Worm (Caenorhabditis elegans) whole organism, L1 larva: ENCODE results near the gene let-268.

Experiments used
- C16A3.4 ChIP-seq: fragments of 150-350 bp; optimal IDR thresholded peaks from 2 replicates; lab custom pipeline; 2014; ENCODE audit warnings: missing biosample characterization, missing genetic modification characterization
- C34B4.2 ChIP-seq: sonication (generic microtip); optimal IDR thresholded peaks from 2 replicates; lab custom pipeline; 2017; ENCODE audit warnings: mild to moderate bottlenecking, missing genetic modification characterization, missing compliant biosample characterization
- Y116A8C.19 ChIP-seq: sonication (generic microtip); optimal IDR thresholded peaks from 2 replicates; lab custom pipeline; 2016; ENCODE audit warnings: missing compliant biosample characterization, missing genetic modification characterization, borderline replicate concordance
- aha-1 ChIP-seq: fragments of 150-350 bp; optimal IDR thresholded peaks from 2 replicates; lab custom pipeline; 2014; ENCODE audit warnings: missing biosample characterization, missing genetic modification characterization
- aly-2 ChIP-seq: fragments of 150-350 bp; optimal IDR thresholded peaks from 2 replicates; lab custom pipeline; 2014; ENCODE audit warnings: missing biosample characterization, missing genetic modification characterization
- ceh-8 ChIP-seq: fragments of 200-800 bp; sonication (Bioruptor generic); optimal IDR thresholded peaks from 2 replicates; lab custom pipeline; 2018; ENCODE audit warnings: mild to moderate bottlenecking, missing genetic modification characterization, moderate library complexity, missing compliant biosample characterization
- ceh-82 ChIP-seq, 3 experiments: fragments of 150-350 bp in 1 of 3; sonication (generic microtip) in 2 of 3; optimal IDR thresholded peaks; 2 replicates each; lab custom pipeline; 2014 to 2017; ENCODE audit warnings: missing biosample characterization in 3 of 3, missing genetic modification characterization in 3 of 3
- dpl-1 ChIP-seq, 3 experiments: fragments of 150-350 bp in 2 of 3; sonication (generic microtip) in 1 of 3; optimal IDR thresholded peaks; 2 replicates each; lab custom pipeline; 2014 to 2017; ENCODE audit warnings: missing biosample characterization in 3 of 3, missing genetic modification characterization in 3 of 3, missing genetic modification reagents in 3 of 3
- efl-1 ChIP-seq, 4 experiments: fragments of 150-350 bp; optimal IDR thresholded peaks in 3 of 4; peaks in 1 of 4; 1 replicate in 1 of 4; 2 replicates in 3 of 4; lab custom pipeline; 2014; ENCODE audit warnings: missing biosample characterization in 2 of 4, missing genetic modification characterization in 2 of 4, missing genetic modification reagents in 2 of 4
- egl-27 ChIP-seq, 2 experiments: fragments of 150-350 bp in 1 of 2; sonication (generic microtip); optimal IDR thresholded peaks; 3 replicates each; lab custom pipeline; 2017 to 2018; ENCODE audit warnings: missing biosample characterization in 2 of 2, missing genetic modification characterization in 2 of 2, missing genetic modification reagents in 2 of 2
- elt-3 ChIP-seq, 6 experiments: fragments of 150-350 bp in 1 of 6; sonication (generic microtip); optimal IDR thresholded peaks; 2 replicates each; lab custom pipeline; 2017 to 2018; ENCODE audit warnings: missing biosample characterization in 6 of 6, missing genetic modification characterization in 6 of 6, inconsistent platforms in 1 of 6
- ets-5 ChIP-seq: fragments of 200-800 bp; sonication (Bioruptor generic); IDR thresholded peaks from 2 replicates; pipeline ENCODE4 v1.3.6; 2022; ENCODE audit warnings: missing genetic modification characterization, missing compliant biosample characterization
- fkh-10 ChIP-seq: sonication (generic microtip); optimal IDR thresholded peaks from 2 replicates; lab custom pipeline; 2017; ENCODE audit warnings: missing biosample characterization, missing genetic modification reagents, missing genetic modification characterization
- fkh-4 ChIP-seq: sonication (generic microtip); optimal IDR thresholded peaks from 2 replicates; lab custom pipeline; 2016; ENCODE audit warnings: missing compliant biosample characterization, missing genetic modification characterization, borderline replicate concordance
- fkh-8 ChIP-seq: sonication (generic microtip); optimal IDR thresholded peaks from 2 replicates; lab custom pipeline; 2016; ENCODE audit warnings: mild to moderate bottlenecking, missing genetic modification characterization, missing compliant biosample characterization
- fos-1 ChIP-seq: fragments of 150-350 bp; optimal IDR thresholded peaks from 2 replicates; lab custom pipeline; 2014; ENCODE audit warnings: missing biosample characterization, missing genetic modification characterization
- grh-1 ChIP-seq: fragments of 200-800 bp; sonication (Bioruptor generic); IDR thresholded peaks from 2 replicates; pipeline ENCODE4 v1.3.6; 2022; ENCODE audit warnings: missing genetic modification reagents, missing genetic modification characterization, missing compliant biosample characterization
- hlh-17 ChIP-seq: fragments of 200-800 bp; sonication (Bioruptor generic); optimal IDR thresholded peaks from 2 replicates; lab custom pipeline; 2018; ENCODE audit warnings: missing genetic modification characterization, mild to moderate bottlenecking, missing compliant biosample characterization, moderate library complexity, borderline replicate concordance
- hlh-4 ChIP-seq: sonication (generic microtip); optimal IDR thresholded peaks from 2 replicates; lab custom pipeline; 2016; ENCODE audit warnings: mild to moderate bottlenecking, missing genetic modification characterization, missing compliant biosample characterization
- hpl-2 ChIP-seq: fragments of 150-350 bp; optimal IDR thresholded peaks from 2 replicates; lab custom pipeline; 2014; ENCODE audit warnings: missing biosample characterization, missing genetic modification reagents, missing genetic modification characterization
- isw-1 ChIP-seq: fragments of 200-800 bp; sonication (Bioruptor generic); IDR thresholded peaks from 2 replicates; pipeline ENCODE4 v1.3.6; 2022; ENCODE audit warnings: missing genetic modification characterization, missing compliant biosample characterization
- jun-1 ChIP-seq: fragments of 150-350 bp; optimal IDR thresholded peaks from 2 replicates; lab custom pipeline; 2014; ENCODE audit warnings: missing biosample characterization, missing genetic modification reagents, missing genetic modification characterization
- lin-14 ChIP-seq: fragments of 200-800 bp; sonication (Bioruptor generic); optimal IDR thresholded peaks from 2 replicates; lab custom pipeline; 2018; ENCODE audit warnings: mild to moderate bottlenecking, missing genetic modification characterization, moderate library complexity, missing compliant biosample characterization
- lin-15B ChIP-seq: fragments of 150-350 bp; sonication (generic microtip); optimal IDR thresholded peaks from 3 replicates; lab custom pipeline; 2014; ENCODE audit warnings: missing biosample characterization, missing genetic modification characterization
- lin-35 ChIP-seq, 2 experiments: fragments of 150-350 bp; optimal IDR thresholded peaks; 2 replicates each; lab custom pipeline; 2014; ENCODE audit warnings: missing biosample characterization in 2 of 2, missing genetic modification characterization in 2 of 2, missing genetic modification reagents in 2 of 2
- lsy-2 ChIP-seq, 2 experiments: fragments of 150-350 bp; optimal IDR thresholded peaks; 2 replicates each; lab custom pipeline; 2014; ENCODE audit warnings: missing biosample characterization in 2 of 2, missing genetic modification characterization in 2 of 2
- mab-9 ChIP-seq: fragments of 200-800 bp; sonication (Bioruptor generic); IDR thresholded peaks from 2 replicates; pipeline ENCODE4 v1.3.6; 2022; ENCODE audit warnings: missing genetic modification reagents, missing genetic modification characterization, missing compliant biosample characterization
- mef-2 ChIP-seq: fragments of 150-350 bp; optimal IDR thresholded peaks from 2 replicates; lab custom pipeline; 2014; ENCODE audit warnings: missing biosample characterization, missing genetic modification characterization
- nhr-11 ChIP-seq: fragments of 150-350 bp; optimal IDR thresholded peaks from 2 replicates; lab custom pipeline; 2014; ENCODE audit warnings: missing biosample characterization, missing genetic modification characterization
- nhr-12 ChIP-seq: sonication (generic microtip); optimal IDR thresholded peaks from 2 replicates; lab custom pipeline; 2017; ENCODE audit warnings: missing biosample characterization, missing genetic modification characterization
- nhr-19 ChIP-seq: fragments of 200-800 bp; sonication (Bioruptor generic); conservative IDR thresholded peaks from 2 replicates; pipeline ENCODE4 v1.3.6; 2022; ENCODE audit warnings: missing genetic modification characterization, missing compliant biosample characterization
- nhr-237 ChIP-seq: fragments of 150-350 bp; optimal IDR thresholded peaks from 2 replicates; lab custom pipeline; 2014; ENCODE audit warnings: missing biosample characterization, missing genetic modification characterization
- nhr-28 ChIP-seq: fragments of 150-350 bp; optimal IDR thresholded peaks from 2 replicates; lab custom pipeline; 2014; ENCODE audit warnings: missing biosample characterization, missing genetic modification characterization
- nhr-47 ChIP-seq: sonication (generic microtip); optimal IDR thresholded peaks from 2 replicates; lab custom pipeline; 2016; ENCODE audit warnings: mild to moderate bottlenecking, missing genetic modification characterization, moderate library complexity, missing compliant biosample characterization
- nhr-76 ChIP-seq: sonication (generic microtip); optimal IDR thresholded peaks from 2 replicates; lab custom pipeline; 2017; ENCODE audit warnings: missing biosample characterization, missing genetic modification characterization
- nhr-77 ChIP-seq: fragments of 150-350 bp; optimal IDR thresholded peaks from 2 replicates; lab custom pipeline; 2014; ENCODE audit warnings: missing biosample characterization, missing genetic modification characterization
- nhr-84 ChIP-seq: sonication (generic microtip); optimal IDR thresholded peaks from 2 replicates; lab custom pipeline; 2017; ENCODE audit warnings: missing biosample characterization, missing genetic modification characterization
- nhr-90 ChIP-seq: sonication (generic microtip); optimal IDR thresholded peaks from 2 replicates; lab custom pipeline; 2016; ENCODE audit warnings: mild to moderate bottlenecking, missing genetic modification characterization, missing compliant biosample characterization; ENCODE audit not compliant: poor library complexity
- pag-3 ChIP-seq: sonication (generic microtip); optimal IDR thresholded peaks from 2 replicates; lab custom pipeline; 2017; ENCODE audit warnings: missing genetic modification characterization, mild to moderate bottlenecking, missing compliant biosample characterization, antibody characterized with exemption, borderline replicate concordance; ENCODE audit not compliant: insufficient read depth
- pax-3 ChIP-seq: fragments of 200-800 bp; sonication (Bioruptor generic); optimal IDR thresholded peaks from 2 replicates; lab custom pipeline; 2018; ENCODE audit warnings: mild to moderate bottlenecking, missing genetic modification characterization, moderate library complexity, missing compliant biosample characterization
- snu-23 ChIP-seq: sonication (generic microtip); optimal IDR thresholded peaks from 2 replicates; lab custom pipeline; 2016; ENCODE audit warnings: missing genetic modification characterization, missing compliant biosample characterization
- sptf-1 ChIP-seq: fragments of 150-350 bp; optimal IDR thresholded peaks from 2 replicates; lab custom pipeline; 2014; ENCODE audit warnings: missing biosample characterization, missing genetic modification characterization
- sup-37 ChIP-seq: fragments of 200-800 bp; sonication (Bioruptor generic); optimal IDR thresholded peaks from 2 replicates; lab custom pipeline; 2018; ENCODE audit warnings: mild to moderate bottlenecking, missing genetic modification characterization, missing compliant biosample characterization
- tbx-2 ChIP-seq: sonication (generic microtip); optimal IDR thresholded peaks from 2 replicates; lab custom pipeline; 2016; ENCODE audit warnings: missing genetic modification characterization, missing compliant biosample characterization
- tlp-1 ChIP-seq: fragments of 150-350 bp; optimal IDR thresholded peaks from 2 replicates; lab custom pipeline; 2014; ENCODE audit warnings: missing biosample characterization, missing genetic modification characterization
- unc-130 ChIP-seq: fragments of 150-350 bp; optimal IDR thresholded peaks from 2 replicates; lab custom pipeline; 2017; ENCODE audit warnings: missing biosample characterization, missing genetic modification characterization, inconsistent platforms
- unc-62 ChIP-seq: fragments of 150-350 bp; optimal IDR thresholded peaks from 2 replicates; lab custom pipeline; 2014; ENCODE audit warnings: missing biosample characterization, missing genetic modification reagents, missing genetic modification characterization
- unc-86 ChIP-seq: sonication (generic microtip); optimal IDR thresholded peaks from 2 replicates; lab custom pipeline; 2016; ENCODE audit warnings: missing genetic modification characterization, missing compliant biosample characterization
- unc-98 ChIP-seq: fragments of 200-800 bp; sonication (Bioruptor generic); IDR thresholded peaks from 2 replicates; pipeline ENCODE4 v1.3.6; 2022; ENCODE audit warnings: missing genetic modification characterization, missing compliant biosample characterization
- vab-15 ChIP-seq: sonication (generic microtip); optimal IDR thresholded peaks from 2 replicates; lab custom pipeline; 2017; ENCODE audit warnings: missing genotype, mild to moderate bottlenecking, missing genetic modification characterization, missing compliant biosample characterization
- xbp-1 ChIP-seq: sonication (generic microtip); optimal IDR thresholded peaks from 2 replicates; lab custom pipeline; 2016; ENCODE audit warnings: missing genetic modification characterization, missing compliant biosample characterization
- zip-4 ChIP-seq: fragments of 200-800 bp; sonication (Bioruptor generic); optimal IDR thresholded peaks from 2 replicates; lab custom pipeline; 2018; ENCODE audit warnings: mild to moderate bottlenecking, missing genetic modification characterization, moderate library complexity, missing compliant biosample characterization
- ztf-4 ChIP-seq: fragments of 150-350 bp; optimal IDR thresholded peaks from 2 replicates; lab custom pipeline; 2014; ENCODE audit warnings: missing biosample characterization, missing genetic modification characterization

let-268 gene

DNA sequence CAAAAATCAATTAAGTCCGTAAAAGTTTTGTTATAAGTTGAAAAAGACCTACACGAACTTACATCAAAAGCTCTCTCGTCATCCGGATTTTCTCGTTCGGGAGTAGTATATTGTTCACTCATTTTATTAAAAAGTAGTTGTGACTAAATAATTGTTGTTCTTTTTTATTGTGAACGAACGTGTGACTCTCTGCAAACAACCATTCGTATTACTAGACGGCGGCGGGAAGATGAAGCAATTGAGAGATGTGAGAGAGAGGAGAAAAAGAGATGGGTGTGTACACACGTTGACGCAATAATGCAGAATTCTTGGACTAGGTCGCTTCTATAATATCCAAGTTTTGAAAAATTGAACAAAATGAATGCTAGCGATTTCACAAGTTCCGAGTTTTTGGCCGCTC is 5.2 kb upstream of the let-268 start, which contains the start of the genes F52H3.11 and bath-38:
TSS of gene F52H3.11 (minus strand) at position 203 of the 400 bp plus-strand sequence.
TSS of gene bath-38 (minus strand) at position 310 of the 400 bp plus-strand sequence.
- TF ChIP-seq hlh-4 (tag; lab: Kevin White, UChicago): no peak
- TF ChIP-seq tlp-1 (tag; lab: Kevin White, UChicago): no peak
- TF ChIP-seq mab-9 (GFP tag; lab: Robert Waterston, UW): no peak
- TF ChIP-seq ztf-4: peak; percentile 30
- TF ChIP-seq lin-15B (tag; lab: Kevin White, UChicago): no peak
- TF ChIP-seq ceh-82 (tag; optimal IDR thresholded peaks at IDR 0.05; lab: Kevin White, UChicago): peak in 1 of 3 experiments; percentile 25
- TF ChIP-seq lsy-2 (tag; optimal IDR thresholded peaks at IDR 0.05; lab: Kevin White, UChicago): peak; percentile 21 to 60
- TF ChIP-seq aha-1 (tag; lab: Kevin White, UChicago): no peak
- no peak for TF ChIP-seq nhr-76 (tag; lab: Kevin White, UChicago)
- peak; percentile 32 for TF ChIP-seq xbp-1 (tag; lab: Kevin White, UChicago)
- TF ChIP-seq elt-3 (tag; optimal IDR thresholded peaks at IDR 0.05; lab: Kevin White, UChicago): peak in 1 of 6 experiments; percentile 37
- TF ChIP-seq Y116A8C.19: no peak
- TF ChIP-seq pax-3: no peak
- no peak for TF ChIP-seq fos-1 (tag; lab: Kevin White, UChicago)
- TF ChIP-seq dpl-1 (GFP tag; optimal IDR thresholded peaks at IDR 0.05; lab: Kevin White, UChicago): peak; percentile 15 to 62 (median 53)
- TF ChIP-seq nhr-28 (tag; lab: Kevin White, UChicago): no peak
- no peak for TF ChIP-seq nhr-84 (tag; lab: Kevin White, UChicago)
- TF ChIP-seq hlh-17: no peak
- peak; percentile 11 for TF ChIP-seq nhr-47
- TF ChIP-seq ets-5 (GFP tag; lab: Robert Waterston, UW): no peak
- no peak for TF ChIP-seq nhr-12
- no peak for TF ChIP-seq nhr-19 (GFP tag; lab: Robert Waterston, UW)
- no peak for TF ChIP-seq fkh-10 (GFP tag; lab: Kevin White, UChicago)
- TF ChIP-seq nhr-237 (tag; lab: Kevin White, UChicago): no peak
- TF ChIP-seq unc-130: peak; percentile 47
- TF ChIP-seq mef-2 (tag; lab: Kevin White, UChicago): no peak
- no peak for TF ChIP-seq zip-4
- peak; percentile 59 for TF ChIP-seq C16A3.4
- TF ChIP-seq nhr-90 (tag; lab: Kevin White, UChicago): no peak
- TF ChIP-seq grh-1 (GFP tag; lab: Robert Waterston, UW): no peak
- TF ChIP-seq unc-62 (GFP tag; lab: Kevin White, UChicago): no peak
- no peak for TF ChIP-seq jun-1
- TF ChIP-seq sup-37 (GFP tag; lab: Kevin White, UChicago): no peak
- TF ChIP-seq unc-86 (tag; lab: Kevin White, UChicago): no peak
- TF ChIP-seq tbx-2 (tag; lab: Kevin White, UChicago): peak; percentile 39
- no peak for TF ChIP-seq sptf-1 (tag; lab: Kevin White, UChicago)
- no peak for TF ChIP-seq fkh-8 (tag; lab: Kevin White, UChicago)
- no peak for TF ChIP-seq hpl-2 (GFP tag; lab: Kevin White, UChicago)
- TF ChIP-seq aly-2 (tag; lab: Kevin White, UChicago): no peak
- TF ChIP-seq egl-27 (tag; optimal IDR thresholded peaks at IDR 0.05; lab: Kevin White, UChicago): no peak
- no peak for TF ChIP-seq unc-98 (GFP tag; lab: Robert Waterston, UW)
- TF ChIP-seq ceh-8 (GFP tag; lab: Kevin White, UChicago): no peak
- no peak for TF ChIP-seq C34B4.2 (tag; lab: Kevin White, UChicago)
- no peak for TF ChIP-seq vab-15
- TF ChIP-seq snu-23 (GFP tag; lab: Kevin White, UChicago): peak; percentile 54
- no peak for TF ChIP-seq fkh-4 (tag; lab: Kevin White, UChicago)
- TF ChIP-seq nhr-11 (tag; lab: Kevin White, UChicago): no peak
- TF ChIP-seq lin-35 (GFP tag; optimal IDR thresholded peaks at IDR 0.05; lab: Kevin White, UChicago): peak; percentile 24 to 51
- no peak for TF ChIP-seq pag-3
- TF ChIP-seq nhr-77 (tag; lab: Kevin White, UChicago): no peak
- peak; percentile 64 for TF ChIP-seq lin-14 (GFP tag; lab: Kevin White, UChicago)
- no peak for TF ChIP-seq isw-1
- TF ChIP-seq efl-1 (optimal IDR thresholded peaks at IDR 0.05; lab: Kevin White, UChicago): peak; percentile 54 to 56
- peak; percentile 54 to 90 for TF ChIP-seq efl-1 (GFP tag; optimal IDR thresholded peaks at IDR 0.05 in 1 of 2; lab: Kevin White, UChicago)
